Worm (Caenorhabditis elegans): ENCODE data around the gene hil-2.
"Not testable (repeated sequence)": the region's sequence is repeated elsewhere in the genome, so short reads cannot be mapped to it uniquely, and the experiment has no call there.

Gene hil-2

DNA sequence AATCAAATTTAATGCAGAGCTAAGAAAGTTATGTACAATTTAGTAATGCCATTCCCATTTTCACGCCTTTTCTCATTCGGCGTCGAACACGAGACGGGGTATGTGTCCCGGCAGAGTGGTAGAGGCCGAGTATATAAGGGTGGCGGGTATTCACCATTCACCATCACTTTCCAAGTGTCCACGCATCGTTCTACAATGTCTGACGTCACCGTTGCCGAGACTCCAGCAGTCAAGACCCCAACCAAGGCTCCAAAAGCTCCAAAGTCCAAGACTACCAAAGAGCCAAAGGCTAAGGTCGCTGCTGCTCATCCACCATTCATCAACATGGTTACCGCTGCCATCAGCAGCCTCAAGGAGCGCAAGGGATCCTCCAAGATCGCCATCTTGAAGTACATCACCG, at the start of gene hil-2:
Gene hil-2 (plus strand): TSS at position 160 of the 400 bp plus-strand sequence.
- TF ChIP-seq lin-40 (tag; optimal IDR thresholded peaks at IDR 0.05) = no peak
- no peak for TF ChIP-seq Y95B8A.8 (GFP tag; IDR thresholded peaks at IDR 0.05)
- TF ChIP-seq madf-8 (GFP tag; conservative IDR thresholded peaks at IDR 0.05) = no peak
- TF ChIP-seq dpl-1 (GFP tag; optimal IDR thresholded peaks at IDR 0.05) = no peak
- TF ChIP-seq nhr-80 (tag; optimal IDR thresholded peaks at IDR 0.05) = no peak
- TF ChIP-seq F39B2.1 (GFP tag; IDR thresholded peaks at IDR 0.05) = peak; percentile 97
- TF ChIP-seq sea-2 (GFP tag; IDR thresholded peaks at IDR 0.05) = no peak
- no peak for TF ChIP-seq bed-1 (GFP tag; IDR thresholded peaks at IDR 0.05)
- no peak for TF ChIP-seq F57C9.4 (tag; optimal IDR thresholded peaks at IDR 0.05)
- TF ChIP-seq snpc-4 (GFP tag; optimal IDR thresholded peaks at IDR 0.05) = no peak
- peak in 2 of 4 experiments; percentile 59 to 60 for TF ChIP-seq snpc-4 (tag; optimal IDR thresholded peaks at IDR 0.05)
- TF ChIP-seq pha-4 (tag; optimal IDR thresholded peaks at IDR 0.05) = no peak

DNA sequence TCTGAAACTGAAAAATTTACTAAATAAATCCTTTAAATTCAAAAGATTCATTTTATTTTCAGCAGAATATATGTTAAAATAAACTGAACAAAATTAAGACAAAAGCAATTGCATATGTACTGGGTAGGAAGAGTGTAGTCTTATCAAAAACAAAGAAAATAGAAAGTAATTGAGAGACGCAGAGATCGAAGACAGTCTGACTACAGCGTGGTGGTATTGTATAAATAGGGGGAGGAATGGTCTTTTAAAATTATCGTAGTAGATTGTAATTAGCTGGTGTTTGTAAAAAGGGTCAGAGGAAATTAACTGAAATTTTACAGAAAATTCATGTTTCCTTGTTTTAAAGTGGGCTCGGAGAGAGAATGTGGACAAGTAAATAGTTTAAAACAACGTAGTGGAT, 45.6 kb upstream of the hil-2 start, which contains the start of gene acox-3:
Gene acox-3 (minus strand): TSS at position 7 of the 400 bp plus-strand sequence.
- TF ChIP-seq nhr-80 (tag; optimal IDR thresholded peaks at IDR 0.05) (peak; percentile 18), C06A6.2 (GFP tag; conservative IDR thresholded peaks at IDR 0.05) (no peak)

DNA sequence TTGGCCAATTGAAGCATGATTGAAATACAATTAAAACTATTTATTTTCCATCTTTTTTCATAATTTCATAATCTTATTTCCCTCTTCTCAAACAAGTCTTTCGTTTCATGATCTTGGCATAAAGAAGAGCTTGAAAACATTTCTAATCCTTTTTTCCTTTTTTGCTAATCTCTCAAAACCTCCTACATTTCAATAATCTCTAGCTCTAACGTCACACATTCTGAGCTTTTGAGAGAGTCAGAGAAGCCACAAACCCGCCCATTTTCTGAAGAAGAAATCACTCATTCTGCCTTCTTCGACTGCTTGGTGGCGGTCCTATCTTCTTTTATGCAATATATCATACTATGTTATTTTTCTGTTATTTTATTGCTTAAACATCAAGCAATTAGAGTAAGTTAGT, 44.4 kb upstream of the hil-2 start, which contains the start of gene F58F9.1:
Gene F58F9.1 (plus strand): TSS at position 251 of the 400 bp plus-strand sequence.
- no peak for TF ChIP-seq F23B12.7 (tag; optimal IDR thresholded peaks at IDR 0.05; ENCODE audit: insufficient read depth)
- TF ChIP-seq ceh-58 (GFP tag; IDR thresholded peaks at IDR 0.05) = no peak
- TF ChIP-seq pha-4 (tag; optimal IDR thresholded peaks at IDR 0.05) = no peak
- TF ChIP-seq bed-2 (GFP tag; IDR thresholded peaks at IDR 0.05) = no peak
- no peak for TF ChIP-seq tbx-9 (tag; optimal IDR thresholded peaks at IDR 0.05; ENCODE audit: borderline replicate concordance)
- TF ChIP-seq snpc-1.3 (tag; optimal IDR thresholded peaks at IDR 0.05; ENCODE audit: insufficient read depth) = no peak
- TF ChIP-seq lsl-1 (GFP tag; optimal IDR thresholded peaks at IDR 0.05) = no peak
- no peak for TF ChIP-seq unc-130 (GFP tag; optimal IDR thresholded peaks at IDR 0.05)
- TF ChIP-seq cebp-2 (GFP tag; IDR thresholded peaks at IDR 0.05) = no peak
- no peak for TF ChIP-seq Y53F4B.3 (GFP tag; IDR thresholded peaks at IDR 0.05)
- TF ChIP-seq attf-3 (GFP tag; conservative IDR thresholded peaks at IDR 0.05) = no peak
- no peak for TF ChIP-seq zfh-2 (GFP tag; conservative IDR thresholded peaks at IDR 0.05)
- no peak for TF ChIP-seq akir-1 (GFP tag; optimal IDR thresholded peaks at IDR 0.05)
- TF ChIP-seq lin-26 (GFP tag; IDR thresholded peaks at IDR 0.05) = no peak
- no peak for TF ChIP-seq aptf-3 (GFP tag; IDR thresholded peaks at IDR 0.05)
- no peak for TF ChIP-seq nhr-80 (tag; optimal IDR thresholded peaks at IDR 0.05)
- TF ChIP-seq ztf-26 (tag; optimal IDR thresholded peaks at IDR 0.05) = no peak
- no peak for TF ChIP-seq fkh-3 (tag; optimal IDR thresholded peaks at IDR 0.05)
- no peak for TF ChIP-seq Y56A3A.18 (GFP tag; IDR thresholded peaks at IDR 0.05)
- TF ChIP-seq lin-35 (GFP tag; optimal IDR thresholded peaks at IDR 0.05) = no peak

DNA sequence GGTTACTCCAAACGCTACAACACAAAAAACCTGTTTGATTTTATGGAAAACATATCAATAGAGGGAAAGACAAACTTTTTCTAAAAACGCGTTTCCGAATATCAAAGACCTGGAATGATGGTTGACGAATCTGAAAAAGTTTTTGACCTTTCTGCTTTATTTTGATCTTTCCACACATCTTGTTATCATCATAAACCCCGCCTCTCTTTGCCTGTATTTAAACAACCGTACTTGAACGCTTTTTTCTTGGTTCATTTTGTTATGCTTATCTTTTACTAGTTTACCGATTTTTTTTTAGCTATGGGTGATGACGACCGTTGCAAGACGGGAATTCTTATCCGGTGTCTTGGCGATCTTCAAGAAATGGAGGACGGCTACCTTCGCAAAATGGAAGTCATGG, 41.0 kb upstream of the hil-2 start, which contains the start of gene T13A10.2:
Gene T13A10.2 (plus strand): TSS at position 301 of the 400 bp plus-strand sequence.
- not testable (repeated sequence) for TF ChIP-seq ceh-79, nhr-80, atf-7 (tag; optimal IDR thresholded peaks at IDR 0.05)

DNA sequence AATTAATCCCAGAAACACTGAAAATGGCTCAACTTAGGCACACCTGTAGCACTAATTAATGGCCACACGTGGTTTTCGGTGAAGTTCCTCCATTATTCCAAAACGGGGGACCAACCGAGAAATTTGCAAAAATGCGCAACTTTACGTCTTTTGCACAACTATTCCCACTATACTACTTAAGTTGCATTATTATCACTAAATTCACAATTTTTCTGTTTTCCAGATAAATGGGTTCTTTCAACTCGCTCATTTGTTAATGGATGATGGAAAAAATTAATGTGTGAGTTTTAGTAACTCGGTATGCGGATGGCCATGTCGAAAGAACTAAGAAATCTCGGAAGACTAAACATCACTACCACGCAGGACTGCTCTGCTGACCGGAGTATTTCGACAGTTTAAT, 39.4 kb upstream of the hil-2 start, which contains the start of gene T13A10.64:
Gene T13A10.64 (plus strand): TSS at position 301 of the 400 bp plus-strand sequence.
- no peak for TF ChIP-seq F57A8.1 (GFP tag; optimal IDR thresholded peaks at IDR 0.05)
- TF ChIP-seq ztf-6 (GFP tag; IDR thresholded peaks at IDR 0.05) = no peak
- no peak for TF ChIP-seq nfya-2 (GFP tag; IDR thresholded peaks at IDR 0.05)
- no peak for TF ChIP-seq nfya-1 (tag; optimal IDR thresholded peaks at IDR 0.05; ENCODE audit: borderline replicate concordance, insufficient read depth)
- TF ChIP-seq unc-62 (GFP tag; optimal IDR thresholded peaks at IDR 0.05) = no peak
- TF ChIP-seq ceh-100 (GFP tag; IDR thresholded peaks at IDR 0.05) = no peak
- TF ChIP-seq Y53G8AR.9 (GFP tag; conservative IDR thresholded peaks at IDR 0.05) = no peak
- TF ChIP-seq tbx-9 (tag; optimal IDR thresholded peaks at IDR 0.05; ENCODE audit: borderline replicate concordance) = no peak
- no peak for TF ChIP-seq zim-3 (tag; optimal IDR thresholded peaks at IDR 0.05)
- no peak for TF ChIP-seq C06A6.2 (GFP tag; conservative IDR thresholded peaks at IDR 0.05)
- TF ChIP-seq snpc-4 (GFP tag; optimal IDR thresholded peaks at IDR 0.05) = no peak
- no peak for TF ChIP-seq snpc-4 (tag; optimal IDR thresholded peaks at IDR 0.05)
- TF ChIP-seq hlh-26 (GFP tag; conservative IDR thresholded peaks at IDR 0.05) = no peak
- no peak for TF ChIP-seq lsl-1 (GFP tag; optimal IDR thresholded peaks at IDR 0.05)
